Fruit fly (Drosophila melanogaster) whole organism, adult: ENCODE results near the gene CG32095.

Experiments
- CG11617 ChIP-seq: fragments of 200-800 bp; sonication (Bioruptor generic); optimal IDR thresholded peaks from 2 replicates; lab custom pipeline; 2017; ENCODE audit warnings: mild to moderate bottlenecking, missing biosample characterization, missing genetic modification reagents, missing genetic modification characterization
- CG12768 ChIP-seq: fragments of 200-800 bp; sonication (Bioruptor generic); optimal IDR thresholded peaks from 2 replicates; lab custom pipeline; 2017; ENCODE audit warnings: missing biosample characterization, missing genetic modification characterization, mild to moderate bottlenecking, moderate library complexity, missing genetic modification reagents
- CG14711 ChIP-seq: fragments of 200-800 bp; sonication (Bioruptor generic); optimal IDR thresholded peaks from 2 replicates; lab custom pipeline; 2018; ENCODE audit warnings: missing biosample characterization, mild to moderate bottlenecking, missing genetic modification characterization, moderate library complexity
- CG1620 ChIP-seq: fragments of 200-800 bp; sonication (Bioruptor generic); optimal IDR thresholded peaks from 2 replicates; lab custom pipeline; 2016; ENCODE audit warnings: missing biosample characterization, missing genetic modification characterization
- CG33017 ChIP-seq: fragments of 200-800 bp; sonication (Bioruptor generic); optimal IDR thresholded peaks from 2 replicates; lab custom pipeline; 2018; ENCODE audit warnings: missing biosample characterization, mild to moderate bottlenecking, missing genetic modification characterization, moderate library complexity
- CG5204 ChIP-seq: fragments of 200-800 bp; sonication (Bioruptor generic); optimal IDR thresholded peaks from 2 replicates; lab custom pipeline; 2016; ENCODE audit warnings: missing biosample characterization, missing genetic modification characterization
- CG7045 ChIP-seq: fragments of 200-800 bp; sonication (Bioruptor generic); optimal IDR thresholded peaks from 2 replicates; lab custom pipeline; 2017; ENCODE audit warnings: missing biosample characterization, mild to moderate bottlenecking, missing genetic modification characterization
- CG7101 ChIP-seq: fragments of 200-800 bp; sonication (Bioruptor generic); optimal IDR thresholded peaks from 2 replicates; lab custom pipeline; 2018; ENCODE audit warnings: missing biosample characterization, mild to moderate bottlenecking, missing genetic modification characterization, moderate library complexity
- Clk ChIP-seq: fragments of 200-800 bp; sonication (Bioruptor generic); optimal IDR thresholded peaks from 2 replicates; lab custom pipeline; 2017; ENCODE audit warnings: missing biosample characterization, missing genetic modification characterization
- Crg-1 ChIP-seq: fragments of 200-800 bp; sonication (Bioruptor generic); optimal IDR thresholded peaks from 2 replicates; lab custom pipeline; 2016; ENCODE audit warnings: missing biosample characterization, missing genetic modification characterization
- Hr96 ChIP-seq: fragments of 200-800 bp; sonication (Bioruptor generic); optimal IDR thresholded peaks from 2 replicates; lab custom pipeline; 2016; ENCODE audit warnings: missing biosample characterization, missing genetic modification characterization
- Mnt ChIP-seq: fragments of 200-800 bp; sonication (Bioruptor generic); optimal IDR thresholded peaks from 2 replicates; lab custom pipeline; 2016; ENCODE audit warnings: missing biosample characterization, mild to moderate bottlenecking, missing genetic modification characterization
- bab1 ChIP-seq: fragments of 200-800 bp; sonication (Bioruptor generic); optimal IDR thresholded peaks from 3 replicates; lab custom pipeline; 2019; ENCODE audit warnings: missing biosample characterization, mild to moderate bottlenecking, missing genetic modification characterization, moderate library complexity
- cic ChIP-seq: fragments of 200-800 bp; sonication (Bioruptor generic); optimal IDR thresholded peaks from 2 replicates; lab custom pipeline; 2017; ENCODE audit warnings: missing biosample characterization, mild to moderate bottlenecking, missing genetic modification characterization, moderate library complexity
- cnc ChIP-seq, 2 experiments: fragments of >200 bp; optimal IDR thresholded peaks; 2 replicates each; lab custom pipeline; 2017
- kay ChIP-seq: fragments of 200-800 bp; sonication (Bioruptor generic); peaks from one replicate; lab custom pipeline; 2016; ENCODE audit warnings: missing biosample characterization, missing genetic modification characterization, borderline replicate concordance
- ovo ChIP-seq: fragments of 200-800 bp; sonication (Bioruptor generic); optimal IDR thresholded peaks from 2 replicates; lab custom pipeline; 2016; ENCODE audit warnings: missing biosample characterization, missing genetic modification characterization
- pad ChIP-seq: fragments of 200-800 bp; sonication (Bioruptor generic); optimal IDR thresholded peaks from 3 replicates; lab custom pipeline; 2017; ENCODE audit warnings: missing biosample characterization, missing genetic modification characterization, mild to moderate bottlenecking, moderate library complexity, missing genetic modification reagents
- tj ChIP-seq: fragments of 200-800 bp; sonication (Bioruptor generic); optimal IDR thresholded peaks from 3 replicates; lab custom pipeline; 2017; ENCODE audit warnings: missing biosample characterization, mild to moderate bottlenecking, missing genetic modification characterization, moderate library complexity
- toe ChIP-seq: fragments of 200-800 bp; sonication (Bioruptor generic); optimal IDR thresholded peaks from 2 replicates; lab custom pipeline; 2016; ENCODE audit warnings: missing biosample characterization, missing genetic modification characterization

Gene CG32095

DNA sequence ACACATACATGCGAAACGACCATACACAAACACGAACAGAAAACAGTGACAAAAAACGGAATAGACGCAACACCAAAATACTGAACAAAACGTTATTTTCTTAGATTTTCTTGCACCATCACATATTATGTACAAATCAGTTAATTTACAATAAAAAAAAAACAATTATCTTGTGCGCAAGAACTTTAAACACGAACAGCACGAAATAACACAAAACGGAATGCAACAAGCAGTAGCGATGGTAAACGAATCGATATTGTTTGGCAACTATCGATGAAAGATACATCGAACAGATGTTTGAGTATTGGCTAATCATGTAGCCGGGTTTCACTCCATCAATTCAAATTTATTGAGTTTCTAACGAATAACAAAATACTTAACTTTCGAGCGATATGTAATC, 35.8 kb downstream of the CG32095 start, which contains the start of gene Pi3K68D:
Gene Pi3K68D (minus strand): TSS at position 241 of the 400 bp plus-strand sequence.
- TF ChIP-seq kay (GFP tag; lab: Kevin White, UChicago) (peak; percentile 93), toe (peak; percentile 13), bab1 (peak; percentile 36), CG7101 (peak; percentile 15), CG1620 (GFP tag; lab: Kevin White, UChicago) (peak; percentile 4), Mnt (GFP tag; lab: Kevin White, UChicago) (no peak), Clk (no peak)

DNA sequence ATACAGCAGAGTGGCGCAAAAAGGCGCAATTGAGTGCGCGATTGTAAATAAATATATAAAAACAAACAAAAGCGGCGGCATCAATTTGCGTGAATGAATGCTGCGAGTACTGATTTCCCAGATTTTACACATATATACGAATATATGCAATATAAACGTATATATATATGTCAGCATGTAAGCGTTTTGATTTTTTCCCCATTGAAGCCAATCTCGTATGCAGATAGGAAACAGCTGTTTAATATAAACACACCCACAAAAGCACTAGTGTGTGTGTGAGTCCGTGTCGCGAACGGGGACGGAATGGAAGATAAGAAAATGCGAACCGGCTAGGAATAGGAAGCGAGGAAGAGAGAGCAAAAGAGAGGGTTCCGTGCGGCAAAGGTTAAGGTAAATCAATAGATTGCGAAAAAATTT, 36.6 kb downstream of the CG32095 start:
- TF ChIP-seq pad (GFP tag; lab: Kevin White, UChicago): peak; percentile 57
- no peak for TF ChIP-seq CG7101
- no peak for TF ChIP-seq Crg-1
- no peak for TF ChIP-seq Hr96 (GFP tag; lab: Kevin White, UChicago)
- TF ChIP-seq Mnt (GFP tag; lab: Kevin White, UChicago): peak; percentile 17
- no peak for TF ChIP-seq CG7045 (GFP tag; lab: Kevin White, UChicago)
- TF ChIP-seq CG5204 (GFP tag; lab: Kevin White, UChicago): no peak
- no peak for TF ChIP-seq CG11617 (GFP tag; lab: Kevin White, UChicago)
- peak; percentile 11 for TF ChIP-seq tj
- TF ChIP-seq cic: peak; percentile 99
- TF ChIP-seq cnc (optimal IDR thresholded peaks at IDR 0.05; lab: Kevin White, UChicago): no peak
- TF ChIP-seq CG33017: no peak
- TF ChIP-seq CG12768: no peak
- no peak for TF ChIP-seq CG1620 (GFP tag; lab: Kevin White, UChicago)
- TF ChIP-seq kay (GFP tag; lab: Kevin White, UChicago): peak; percentile 90
- TF ChIP-seq toe: no peak
- TF ChIP-seq ovo: no peak
- TF ChIP-seq CG14711 (tag; lab: Kevin White, UChicago): no peak
- no peak for TF ChIP-seq Clk
- TF ChIP-seq bab1: no peak

DNA sequence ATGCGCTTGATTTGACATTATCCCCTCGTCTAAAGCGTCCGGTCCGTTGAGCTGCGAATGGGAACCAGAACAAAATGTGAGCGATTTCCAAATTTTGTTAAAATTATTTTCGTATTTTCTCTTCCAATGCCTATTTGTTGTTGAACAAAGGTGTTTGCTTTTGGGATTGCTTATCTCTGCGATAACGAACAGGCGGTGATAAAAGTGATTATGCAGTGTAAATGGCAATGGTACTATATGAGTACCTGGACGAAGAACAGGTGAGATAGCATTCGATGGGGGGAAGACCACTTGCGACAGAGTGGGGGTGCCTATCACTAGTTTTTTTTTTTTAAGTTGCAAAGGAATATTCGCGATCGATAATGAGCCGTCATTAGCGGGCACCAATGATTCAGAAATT, 37.3 kb downstream of the CG32095 start:
- TF ChIP-seq ovo (peak; percentile 50), CG12768 (peak; percentile 42), CG1620 (GFP tag; lab: Kevin White, UChicago) (no peak), Clk (no peak), pad (GFP tag; lab: Kevin White, UChicago) (no peak), tj (no peak), bab1 (no peak), cnc (optimal IDR thresholded peaks at IDR 0.05; lab: Kevin White, UChicago) (no peak), Hr96 (GFP tag; lab: Kevin White, UChicago) (peak; percentile 7), CG5204 (GFP tag; lab: Kevin White, UChicago) (no peak), cic (no peak), Mnt (GFP tag; lab: Kevin White, UChicago) (no peak), CG7101 (peak; percentile 23), CG14711 (tag; lab: Kevin White, UChicago) (no peak), CG11617 (GFP tag; lab: Kevin White, UChicago) (peak; percentile 19), Crg-1 (no peak), CG7045 (GFP tag; lab: Kevin White, UChicago) (peak; percentile 39), CG33017 (no peak), kay (GFP tag; lab: Kevin White, UChicago) (no peak), toe (no peak)

- TF ChIP-seq CG12768: peak; percentile 32
- TF ChIP-seq CG1620 (GFP tag; lab: Kevin White, UChicago): no peak
- TF ChIP-seq CG7101: peak; percentile 33
- TF ChIP-seq CG33017: peak; percentile 71
- peak; percentile 66 for TF ChIP-seq CG14711 (tag; lab: Kevin White, UChicago)
- no peak for TF ChIP-seq bab1
- peak; percentile 16 for TF ChIP-seq CG7045 (GFP tag; lab: Kevin White, UChicago)
- peak; percentile 40 for TF ChIP-seq toe
Measured at dm6 chr3L:11785291-11785690, 40.2 kb downstream of the CG32095 start.

DNA sequence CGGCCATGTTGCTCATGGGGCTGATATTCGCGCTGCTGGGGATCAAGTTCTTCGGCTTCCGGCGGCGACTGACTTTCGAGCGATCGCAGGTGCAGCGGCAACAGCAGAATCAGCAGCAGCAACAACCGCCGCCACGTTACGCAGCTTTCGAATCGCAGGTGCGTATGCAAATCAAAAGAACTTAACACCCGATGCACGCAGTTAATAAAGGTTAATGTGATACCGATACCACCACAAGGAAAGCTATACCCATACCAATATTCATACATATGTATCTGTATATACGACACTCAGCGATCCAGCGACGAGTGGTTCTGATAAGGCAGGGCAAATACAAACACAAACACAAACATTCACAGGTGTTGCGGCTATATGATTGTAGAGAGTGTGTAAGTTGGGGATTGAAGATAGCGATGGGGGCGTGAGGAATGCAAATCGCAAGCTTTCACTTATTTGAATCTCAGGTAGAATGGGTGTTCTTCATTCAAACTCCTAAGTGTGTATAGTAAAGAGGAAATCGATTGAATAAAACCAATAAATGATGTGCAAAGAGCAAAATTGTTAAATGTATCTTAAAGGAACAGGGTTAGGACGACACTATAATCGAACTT, 48.1 kb downstream of the CG32095 start:
- TF ChIP-seq CG11617 (GFP tag; lab: Kevin White, UChicago): no peak
- TF ChIP-seq cic: peak; percentile 50
- peak; percentile 21 for TF ChIP-seq kay (GFP tag; lab: Kevin White, UChicago)
- no peak for TF ChIP-seq Hr96 (GFP tag; lab: Kevin White, UChicago)
- peak; percentile 14 for TF ChIP-seq Mnt (GFP tag; lab: Kevin White, UChicago)
- no peak for TF ChIP-seq cnc (optimal IDR thresholded peaks at IDR 0.05; lab: Kevin White, UChicago)
- TF ChIP-seq CG7101: no peak
- peak; percentile 14 for TF ChIP-seq bab1
- TF ChIP-seq tj: peak; percentile 33

DNA sequence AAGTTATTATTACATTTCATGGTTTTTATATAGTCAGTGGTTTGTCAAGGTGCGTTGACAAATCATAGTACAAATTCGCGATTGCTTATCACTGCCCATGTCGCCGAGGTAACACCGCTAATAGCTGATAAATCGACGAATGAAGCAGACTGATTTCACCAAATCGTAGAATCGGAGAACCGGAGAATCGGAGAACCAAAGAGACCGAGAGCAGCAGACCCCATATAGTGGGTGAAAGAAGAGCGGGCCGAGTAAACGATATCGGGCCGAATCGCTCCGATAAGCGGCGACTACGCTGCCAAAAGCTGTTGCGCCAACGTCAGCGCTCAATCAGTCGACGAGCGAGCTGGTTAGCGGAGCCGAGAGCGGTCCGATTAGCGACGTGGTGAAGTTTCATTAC, 48.8 kb downstream of the CG32095 start, which contains the start of gene CG14131:
Gene CG14131 (plus strand): TSS at position 343 of the 400 bp plus-strand sequence.
- TF ChIP-seq ovo (no peak), pad (GFP tag; lab: Kevin White, UChicago) (no peak), CG7101 (peak; percentile 6), kay (GFP tag; lab: Kevin White, UChicago) (peak; percentile 60), cic (peak; percentile 26)

DNA sequence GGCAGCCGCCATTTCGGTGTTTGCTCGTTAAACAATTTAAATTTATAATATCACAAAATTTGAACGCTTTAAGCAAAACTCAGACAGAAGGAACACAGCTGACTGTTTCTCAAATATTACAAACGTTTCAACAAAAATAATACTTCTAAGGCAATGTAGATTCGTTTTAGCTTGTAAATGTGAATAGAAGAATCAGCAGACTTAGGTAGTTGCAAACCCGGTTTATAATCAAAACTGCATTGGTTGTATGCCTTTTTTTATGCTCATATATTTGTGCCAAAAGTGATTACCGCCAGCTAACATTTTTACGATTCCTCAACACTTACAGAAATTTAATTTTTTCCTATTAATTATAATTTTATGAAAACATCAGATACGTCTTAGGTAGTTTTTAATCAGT, 51.1 kb downstream of the CG32095 start, which contains the start of gene Tim13:
Gene Tim13 (minus strand): TSS at position 101 of the 400 bp plus-strand sequence.
- TF ChIP-seq Hr96 (GFP tag; lab: Kevin White, UChicago): no peak
- TF ChIP-seq bab1: no peak
- TF ChIP-seq toe: no peak
